Worm (Caenorhabditis elegans) whole organism, midembryonic: ENCODE data around the gene K08D12.3.

Experiments
- T22C8.4 ChIP-seq: fragments of 200-800 bp; sonication (Bioruptor generic); IDR thresholded peaks from 2 replicates; pipeline ENCODE4 v1.3.6; 2022; ENCODE audit warnings: missing genetic modification characterization, missing compliant biosample characterization
- cog-1 ChIP-seq: sonication (generic microtip); optimal IDR thresholded peaks from 2 replicates; lab custom pipeline; 2016; ENCODE audit warnings: missing genetic modification characterization, missing compliant biosample characterization
- flt-1 ChIP-seq: fragments of 200-800 bp; sonication (Bioruptor generic); IDR thresholded peaks from 2 replicates; pipeline ENCODE4 v1.3.6; 2022; ENCODE audit warnings: missing genetic modification characterization, missing compliant biosample characterization
- klf-2 ChIP-seq: fragments of 200-800 bp; sonication (Bioruptor generic); conservative IDR thresholded peaks from 2 replicates; pipeline ENCODE4 v1.3.6; 2022; ENCODE audit warnings: missing genetic modification reagents, missing genetic modification characterization, missing compliant biosample characterization
- med-1 ChIP-seq: sonication (generic microtip); optimal IDR thresholded peaks from 2 replicates; lab custom pipeline; 2017; ENCODE audit warnings: missing genetic modification characterization, mild to moderate bottlenecking, missing compliant biosample characterization, antibody characterized with exemption, missing genetic modification reagents; ENCODE audit not compliant: insufficient read depth
- ref-1 ChIP-seq: fragments of 200-800 bp; sonication (Bioruptor generic); conservative IDR thresholded peaks from 2 replicates; pipeline ENCODE4 v1.3.6; 2022; ENCODE audit warnings: missing genetic modification reagents, missing genetic modification characterization, missing compliant biosample characterization
- tab-1 ChIP-seq: fragments of 200-800 bp; sonication (Bioruptor generic); IDR thresholded peaks from 2 replicates; pipeline ENCODE4 v1.3.6; 2022; ENCODE audit warnings: missing genetic modification characterization, missing compliant biosample characterization
- ztf-23 ChIP-seq: fragments of 200-800 bp; sonication (Bioruptor generic); IDR thresholded peaks from 2 replicates; pipeline ENCODE4 v1.3.6; 2022; ENCODE audit warnings: missing genetic modification reagents, missing genetic modification characterization, missing compliant biosample characterization
- ztf-29 ChIP-seq: fragments of 200-800 bp; sonication (Bioruptor generic); IDR thresholded peaks from 2 replicates; pipeline ENCODE4 v1.3.6; 2022; ENCODE audit warnings: missing genetic modification reagents, missing genetic modification characterization, missing compliant biosample characterization

K08D12.3 gene

ce11 chrIV:1722953-1723352, 12.9 kb downstream of the K08D12.3 start:
- no peak for TF ChIP-seq ztf-23 (GFP tag; lab: Robert Waterston, UW)
- no peak for TF ChIP-seq flt-1 (GFP tag; lab: Robert Waterston, UW)
- TF ChIP-seq klf-2, result no peak
- no peak for TF ChIP-seq med-1 (GFP tag; lab: Kevin White, UChicago)
- no peak for TF ChIP-seq ref-1 (GFP tag; lab: Robert Waterston, UW)
- no peak for TF ChIP-seq T22C8.4
- no peak for TF ChIP-seq tab-1 (GFP tag; lab: Robert Waterston, UW)
- no peak for TF ChIP-seq ztf-29 (GFP tag; lab: Robert Waterston, UW)
- TF ChIP-seq cog-1 (tag; lab: Kevin White, UChicago), result no peak

- TF ChIP-seq klf-2 (no peak), ztf-29 (GFP tag; lab: Robert Waterston, UW) (no peak), ref-1 (GFP tag; lab: Robert Waterston, UW) (no peak), tab-1 (GFP tag; lab: Robert Waterston, UW) (no peak), ztf-23 (GFP tag; lab: Robert Waterston, UW) (no peak), med-1 (GFP tag; lab: Kevin White, UChicago) (no peak), flt-1 (GFP tag; lab: Robert Waterston, UW) (no peak), cog-1 (tag; lab: Kevin White, UChicago) (no peak), T22C8.4 (no peak)
These were observed 14.2 kb downstream of the K08D12.3 start, which contains the start of gene epic-3 for ce11 chrIV:1724283-1724682. epic-3 (minus strand) TSS chrIV:1724383.

ce11 chrIV:1725888-1726287, 15.8 kb downstream of the K08D12.3 start, which contains the start of gene K08D12.8:
K08D12.8 (plus strand) TSS chrIV:1726188.
- TF ChIP-seq tab-1 (GFP tag; lab: Robert Waterston, UW) (no peak), ztf-23 (GFP tag; lab: Robert Waterston, UW) (no peak), T22C8.4 (no peak), ztf-29 (GFP tag; lab: Robert Waterston, UW) (no peak)

ce11 chrIV:1727538-1728072, 17.5 kb downstream of the K08D12.3 start:
- TF ChIP-seq ztf-29 (GFP tag; lab: Robert Waterston, UW) (no peak), ztf-23 (GFP tag; lab: Robert Waterston, UW) (no peak), T22C8.4 (peak; percentile 92)

ce11 chrIV:1738324-1738730, 28.3 kb downstream of the K08D12.3 start:
- no peak for TF ChIP-seq tab-1 (GFP tag; lab: Robert Waterston, UW)
- TF ChIP-seq ref-1 (GFP tag; lab: Robert Waterston, UW), result no peak

ce11 chrIV:1738892-1739291, 28.8 kb downstream of the K08D12.3 start:
- no peak for TF ChIP-seq med-1 (GFP tag; lab: Kevin White, UChicago)
- no peak for TF ChIP-seq klf-2
- no peak for TF ChIP-seq flt-1 (GFP tag; lab: Robert Waterston, UW)
- TF ChIP-seq ztf-23 (GFP tag; lab: Robert Waterston, UW), result no peak
- TF ChIP-seq ztf-29 (GFP tag; lab: Robert Waterston, UW), result no peak
- TF ChIP-seq cog-1 (tag; lab: Kevin White, UChicago), result no peak
- TF ChIP-seq T22C8.4, result no peak
- no peak for TF ChIP-seq ref-1 (GFP tag; lab: Robert Waterston, UW)
- no peak for TF ChIP-seq tab-1 (GFP tag; lab: Robert Waterston, UW)

ce11 chrIV:1739366-1740104, 29.5 kb downstream of the K08D12.3 start:
- TF ChIP-seq ztf-23 (GFP tag; lab: Robert Waterston, UW), result no peak
- TF ChIP-seq T22C8.4, result no peak
- no peak for TF ChIP-seq flt-1 (GFP tag; lab: Robert Waterston, UW)
- TF ChIP-seq klf-2, result no peak
- TF ChIP-seq med-1 (GFP tag; lab: Kevin White, UChicago), result no peak
- no peak for TF ChIP-seq ztf-29 (GFP tag; lab: Robert Waterston, UW)
- TF ChIP-seq ref-1 (GFP tag; lab: Robert Waterston, UW), result no peak
- TF ChIP-seq cog-1 (tag; lab: Kevin White, UChicago), result no peak
- TF ChIP-seq tab-1 (GFP tag; lab: Robert Waterston, UW), result no peak

ce11 chrIV:1740105-1741023, 30.3 kb downstream of the K08D12.3 start, which contains the start of gene ptpn-22:
ptpn-22 (minus strand) TSS chrIV:1740262.
- TF ChIP-seq T22C8.4 (peak; percentile 91), med-1 (GFP tag; lab: Kevin White, UChicago) (no peak), klf-2 (no peak), ztf-29 (GFP tag; lab: Robert Waterston, UW) (no peak), cog-1 (tag; lab: Kevin White, UChicago) (no peak), ztf-23 (GFP tag; lab: Robert Waterston, UW) (no peak), flt-1 (GFP tag; lab: Robert Waterston, UW) (no peak), ref-1 (GFP tag; lab: Robert Waterston, UW) (no peak)

- TF ChIP-seq flt-1 (GFP tag; lab: Robert Waterston, UW) (peak; percentile 87), ref-1 (GFP tag; lab: Robert Waterston, UW) (no peak), klf-2 (peak; percentile 83), ztf-23 (GFP tag; lab: Robert Waterston, UW) (peak; percentile 86), cog-1 (tag; lab: Kevin White, UChicago) (peak; percentile 96), tab-1 (GFP tag; lab: Robert Waterston, UW) (no peak)
These were observed 35.5 kb downstream of the K08D12.3 start, which contains the start of the genes Y41D4A.6 and Y41D4A.4 for ce11 chrIV:1745453-1746051. Y41D4A.6 (minus strand) TSS chrIV:1745503. Y41D4A.4 (plus strand) TSS chrIV:1746001.
